Fruit fly (Drosophila melanogaster) whole organism, embryonic: Measurements from ENCODE around the gene CG13029.

Experiments
- Asciz ChIP-seq: fragments of 200-800 bp; sonication (Bioruptor generic); optimal IDR thresholded peaks from 2 replicates; lab custom pipeline; 2017; ENCODE audit warnings: missing biosample characterization, mild to moderate bottlenecking, missing genetic modification characterization, missing genetic modification reagents
- Atf6 ChIP-seq: fragments of 200-800 bp; sonication (Bioruptor generic); IDR thresholded peaks from 2 replicates; pipeline ENCODE4 v1.3.6; 2022; ENCODE audit warnings: missing biosample characterization, missing genetic modification characterization
- CG10209 ChIP-seq: fragments of 200-800 bp; sonication (Bioruptor generic); optimal IDR thresholded peaks from 3 replicates; lab custom pipeline; 2017; ENCODE audit warnings: missing biosample characterization, mild to moderate bottlenecking, missing genetic modification characterization, missing genetic modification reagents
- CG10543 ChIP-seq: fragments of 200-800 bp; sonication (Bioruptor generic); optimal IDR thresholded peaks from 3 replicates; lab custom pipeline; 2017; ENCODE audit warnings: missing biosample characterization, mild to moderate bottlenecking, missing genetic modification characterization, moderate library complexity
- CG12155 ChIP-seq: fragments of 200-800 bp; sonication (Bioruptor generic); optimal IDR thresholded peaks from 3 replicates; lab custom pipeline; 2016; ENCODE audit warnings: missing biosample characterization, missing genetic modification characterization
- CG12659 ChIP-seq: fragments of 200-800 bp; sonication (Bioruptor generic); optimal IDR thresholded peaks from 3 replicates; lab custom pipeline; 2017; ENCODE audit warnings: mild to moderate bottlenecking, missing biosample characterization, missing genetic modification reagents, missing genetic modification characterization
- CG13424 ChIP-seq: fragments of 200-800 bp; sonication (Bioruptor generic); optimal IDR thresholded peaks from 2 replicates; lab custom pipeline; 2019; ENCODE audit warnings: missing biosample characterization, mild to moderate bottlenecking, missing genetic modification characterization, moderate library complexity
- CG15479 ChIP-seq: fragments of 200-800 bp; sonication (Bioruptor generic); optimal IDR thresholded peaks from 3 replicates; lab custom pipeline; 2019; ENCODE audit warnings: missing biosample characterization, mild to moderate bottlenecking, missing genetic modification characterization, moderate library complexity
- CG15696 ChIP-seq: fragments of 200-800 bp; sonication (Bioruptor generic); optimal IDR thresholded peaks from 2 replicates; lab custom pipeline; 2019; ENCODE audit warnings: missing biosample characterization, mild to moderate bottlenecking, missing genetic modification characterization, moderate library complexity
- CG1603 ChIP-seq: fragments of 200-800 bp; sonication (Bioruptor generic); optimal IDR thresholded peaks from 2 replicates; lab custom pipeline; 2019; ENCODE audit warnings: missing biosample characterization, mild to moderate bottlenecking, missing genetic modification characterization, moderate library complexity
- CG1647 ChIP-seq: fragments of 200-800 bp; sonication (Bioruptor generic); optimal IDR thresholded peaks from 3 replicates; lab custom pipeline; 2016; ENCODE audit warnings: missing biosample characterization, missing genetic modification characterization
- CG16863 ChIP-seq: fragments of 200-800 bp; sonication (Bioruptor generic); optimal IDR thresholded peaks from 3 replicates; lab custom pipeline; 2016; ENCODE audit warnings: missing biosample characterization, missing genetic modification characterization
- CG17385 ChIP-seq: fragments of 200-800 bp; sonication (Bioruptor generic); optimal IDR thresholded peaks from 3 replicates; lab custom pipeline; 2018; ENCODE audit warnings: missing biosample characterization, mild to moderate bottlenecking, missing genetic modification characterization
- CG2116 ChIP-seq: fragments of 200-800 bp; sonication (Bioruptor generic); optimal IDR thresholded peaks from 3 replicates; lab custom pipeline; 2018; ENCODE audit warnings: missing biosample characterization, mild to moderate bottlenecking, missing genetic modification characterization
- CG2202 ChIP-seq: fragments of 200-800 bp; sonication (Bioruptor generic); optimal IDR thresholded peaks from 2 replicates; lab custom pipeline; 2018; ENCODE audit warnings: missing biosample characterization, mild to moderate bottlenecking, missing genetic modification characterization
- CG2712 ChIP-seq: fragments of 200-800 bp; optimal IDR thresholded peaks from 3 replicates; lab custom pipeline; 2019; ENCODE audit warnings: missing biosample characterization, mild to moderate bottlenecking, missing genetic modification characterization, moderate library complexity
- CG3163 ChIP-seq: fragments of 200-800 bp; sonication (Bioruptor generic); optimal IDR thresholded peaks from 3 replicates; lab custom pipeline; 2016; ENCODE audit warnings: missing biosample characterization, missing genetic modification characterization
- CG32772 ChIP-seq: fragments of 200-800 bp; sonication (Bioruptor generic); IDR thresholded peaks from 2 replicates; pipeline ENCODE4 v1.3.6; 2022; ENCODE audit warnings: missing biosample characterization, missing genetic modification characterization
- CG33213 ChIP-seq: fragments of 200-800 bp; sonication (Bioruptor generic); optimal IDR thresholded peaks from 3 replicates; lab custom pipeline; 2016; ENCODE audit warnings: missing biosample characterization, missing genetic modification characterization
- CG4617 ChIP-seq: fragments of 200-800 bp; sonication (Bioruptor generic); optimal IDR thresholded peaks from 3 replicates; lab custom pipeline; 2016; ENCODE audit warnings: missing biosample characterization, missing genetic modification characterization, borderline replicate concordance
- CG7928 ChIP-seq: fragments of 200-800 bp; sonication (Bioruptor generic); optimal IDR thresholded peaks from 2 replicates; lab custom pipeline; 2017; ENCODE audit warnings: missing biosample characterization, mild to moderate bottlenecking, missing genetic modification characterization
- CG8281 ChIP-seq: fragments of 200-800 bp; sonication (Bioruptor generic); optimal IDR thresholded peaks from 2 replicates; lab custom pipeline; 2018; ENCODE audit warnings: missing biosample characterization, mild to moderate bottlenecking, missing genetic modification characterization, moderate library complexity
- CG8290 ChIP-seq, 3 experiments: fragments of 200-800 bp; sonication (Bioruptor generic); optimal IDR thresholded peaks; 2 replicates each; lab custom pipeline; 2016 to 2019; ENCODE audit warnings: missing biosample characterization in 3 of 3, missing genetic modification characterization in 3 of 3, mild to moderate bottlenecking in 2 of 3, moderate library complexity in 1 of 3
- CG9876 ChIP-seq: fragments of 200-800 bp; sonication (Bioruptor generic); optimal IDR thresholded peaks from 2 replicates; lab custom pipeline; 2016; ENCODE audit warnings: missing biosample characterization, missing genetic modification characterization
- ERR ChIP-seq: fragments of 200-800 bp; sonication (Bioruptor generic); optimal IDR thresholded peaks from 2 replicates; lab custom pipeline; 2016; ENCODE audit warnings: missing biosample characterization, missing genetic modification characterization
- Eip74EF ChIP-seq, 2 experiments: fragments of 200-800 bp in 1 of 2; fragments of >200 bp in 1 of 2; sonication (Bioruptor generic) in 1 of 2; optimal IDR thresholded peaks; 2 replicates each; lab custom pipeline; 2017 to 2019; ENCODE audit warnings: missing biosample characterization in 2 of 2, missing genetic modification characterization in 2 of 2, mild to moderate bottlenecking in 1 of 2, moderate library complexity in 1 of 2
- Gug ChIP-seq: fragments of 200-800 bp; sonication (Bioruptor generic); IDR thresholded peaks from 4 replicates; pipeline ENCODE4 v1.3.6; 2022; ENCODE audit warnings: missing biosample characterization, missing genetic modification characterization
- Meics ChIP-seq: fragments of 200-800 bp; sonication (Bioruptor generic); optimal IDR thresholded peaks from 2 replicates; lab custom pipeline; 2017; ENCODE audit warnings: missing biosample characterization, mild to moderate bottlenecking, missing genetic modification characterization
- Oli ChIP-seq: fragments of 200-800 bp; sonication (Bioruptor generic); optimal IDR thresholded peaks from 2 replicates; lab custom pipeline; 2018; ENCODE audit warnings: missing biosample characterization, mild to moderate bottlenecking, missing genetic modification characterization, moderate library complexity
- Opbp ChIP-seq: fragments of 200-800 bp; sonication (Bioruptor generic); IDR thresholded peaks from 3 replicates; pipeline ENCODE4 v1.3.6; 2022; ENCODE audit warnings: missing biosample characterization, missing genetic modification characterization; ENCODE audit not compliant: partially characterized antibody
- Ravus ChIP-seq: fragments of 200-800 bp; sonication (Bioruptor generic); IDR thresholded peaks from 2 replicates; pipeline ENCODE4 v1.3.6; 2022; ENCODE audit warnings: missing biosample characterization, missing genetic modification characterization
- Taf1 ChIP-seq: fragments of 200-800 bp; sonication (Bioruptor generic); IDR thresholded peaks from 2 replicates; pipeline ENCODE4 v1.3.6; 2022; ENCODE audit warnings: missing biosample characterization, missing genetic modification characterization
- Tbp ChIP-seq: fragments of >200 bp; optimal IDR thresholded peaks from 2 replicates; lab custom pipeline; 2018; ENCODE audit warnings: missing biosample characterization, missing genetic modification characterization
- bab2 ChIP-seq: fragments of 200-800 bp; sonication (Bioruptor generic); optimal IDR thresholded peaks from 2 replicates; lab custom pipeline; 2016; ENCODE audit warnings: missing biosample characterization, missing genetic modification characterization
- cwo ChIP-seq: fragments of 200-800 bp; sonication (Bioruptor generic); optimal IDR thresholded peaks from 3 replicates; lab custom pipeline; 2017; ENCODE audit warnings: missing biosample characterization, missing genetic modification characterization, mild to moderate bottlenecking, moderate library complexity, missing genetic modification reagents
- dmrt99B ChIP-seq: fragments of 200-800 bp; sonication (Bioruptor generic); optimal IDR thresholded peaks from 2 replicates; lab custom pipeline; 2018; ENCODE audit warnings: missing biosample characterization, mild to moderate bottlenecking, missing genetic modification characterization, moderate library complexity
- emc ChIP-seq: fragments of 200-800 bp; sonication (Bioruptor generic); optimal IDR thresholded peaks from 2 replicates; lab custom pipeline; 2016; ENCODE audit warnings: missing biosample characterization, missing genetic modification characterization
- maf-S ChIP-seq: fragments of 200-800 bp; sonication (Bioruptor generic); optimal IDR thresholded peaks from 2 replicates; lab custom pipeline; 2016; ENCODE audit warnings: missing biosample characterization, missing genetic modification characterization
- oc ChIP-seq: fragments of 200-800 bp; sonication (Bioruptor generic); optimal IDR thresholded peaks from 2 replicates; lab custom pipeline; 2018; ENCODE audit warnings: missing biosample characterization, mild to moderate bottlenecking, missing genetic modification characterization, moderate library complexity
- pfk ChIP-seq: fragments of 200-800 bp; sonication (Bioruptor generic); optimal IDR thresholded peaks from 2 replicates; lab custom pipeline; 2018; ENCODE audit warnings: missing biosample characterization, mild to moderate bottlenecking, missing genetic modification characterization, moderate library complexity
- pnt ChIP-seq: fragments of 200-800 bp; sonication (Bioruptor generic); optimal IDR thresholded peaks from 3 replicates; lab custom pipeline; 2016; ENCODE audit warnings: missing biosample characterization, missing genetic modification characterization
- pum ChIP-seq: fragments of 200-800 bp; sonication (Bioruptor generic); optimal IDR thresholded peaks from 2 replicates; lab custom pipeline; 2016; ENCODE audit warnings: missing biosample characterization, missing genetic modification characterization
- repo ChIP-seq: fragments of 200-800 bp; sonication (Bioruptor generic); optimal IDR thresholded peaks from 2 replicates; lab custom pipeline; 2016; ENCODE audit warnings: missing biosample characterization, missing genetic modification characterization
- scrt ChIP-seq: fragments of 200-800 bp; sonication (Bioruptor generic); optimal IDR thresholded peaks from 2 replicates; lab custom pipeline; 2018; ENCODE audit warnings: missing biosample characterization, mild to moderate bottlenecking, missing genetic modification characterization, moderate library complexity
- sna ChIP-seq: fragments of 200-800 bp; sonication (Bioruptor generic); IDR thresholded peaks from 2 replicates; pipeline ENCODE4 v1.3.6; 2022; ENCODE audit warnings: missing biosample characterization, missing genetic modification characterization; ENCODE audit not compliant: partially characterized antibody
- sr ChIP-seq: fragments of 200-800 bp; sonication (Bioruptor generic); IDR thresholded peaks from 3 replicates; pipeline ENCODE4 v1.3.6; 2022; ENCODE audit warnings: missing biosample characterization, missing genetic modification characterization
- sug ChIP-seq: fragments of 200-800 bp; optimal IDR thresholded peaks from 2 replicates; lab custom pipeline; 2019; ENCODE audit warnings: missing biosample characterization, mild to moderate bottlenecking, missing genetic modification characterization, moderate library complexity
- z ChIP-seq: fragments of 200-800 bp; sonication (Bioruptor generic); IDR thresholded peaks from 3 replicates; pipeline ENCODE4 v1.3.6; 2022; ENCODE audit warnings: missing biosample characterization, missing genetic modification characterization

CG13029 gene

dm6 chr3L:16844920-16845573 lies 15.4 kb upstream of the CG13029 start, which contains the start of the genes kud and Zcchc7 (continued):
- TF ChIP-seq CG8281 (tag; lab: Kevin White, UChicago) (no peak), oc (tag; lab: Kevin White, UChicago) (no peak), CG12659 (peak; percentile 85), pnt (GFP tag; lab: Kevin White, UChicago) (peak; percentile 15), CG13424 (peak; percentile 82), CG1603 (tag; lab: Kevin White, UChicago) (peak; percentile 28), Atf6 (GFP tag; lab: Robert Waterston, UW) (0 out of 2 replicates have a peak, but pooled peaks have one; percentile 58), bab2 (GFP tag; lab: Kevin White, UChicago) (peak; percentile 25), CG3163 (GFP tag; lab: Kevin White, UChicago) (peak; percentile 47), Eip74EF (GFP tag; optimal IDR thresholded peaks at IDR 0.05; lab: Kevin White, UChicago) (no peak), ERR (peak; percentile 32), maf-S (GFP tag; lab: Kevin White, UChicago) (peak; percentile 36), CG10209 (GFP tag; lab: Kevin White, UChicago) (peak; percentile 54), CG1647 (GFP tag; lab: Kevin White, UChicago) (peak; percentile 25), scrt (GFP tag; lab: Kevin White, UChicago) (no peak), sug (tag; lab: Kevin White, UChicago) (peak; percentile 86), repo (peak; percentile 17), pfk (GFP tag; lab: Kevin White, UChicago) (no peak), CG16863 (peak; percentile 13), CG7928 (GFP tag; lab: Kevin White, UChicago) (peak; percentile 22), CG32772 (GFP tag; lab: Robert Waterston, UW) (no peak), CG2116 (GFP tag; lab: Kevin White, UChicago) (peak; percentile 99), Gug (GFP tag; lab: Robert Waterston, UW) (no peak), Ravus (GFP tag; lab: Robert Waterston, UW) (no peak), CG10543 (GFP tag; lab: Kevin White, UChicago) (peak; percentile 86), Oli (tag; lab: Kevin White, UChicago) (peak; percentile 30), CG9876 (no peak), sna (GFP tag; lab: Robert Waterston, UW) (peak; percentile 18; the same call in 1 of the 2 replicates), Asciz (GFP tag; lab: Kevin White, UChicago) (peak; percentile 41), Tbp (GFP tag; lab: Kevin White, UChicago) (peak; percentile 70), Opbp (no peak), pum (GFP tag; lab: Kevin White, UChicago) (peak; percentile 31), sr (GFP tag; lab: Robert Waterston, UW) (no peak), CG33213 (GFP tag; lab: Kevin White, UChicago) (peak; percentile 9), CG17385 (peak; percentile 59), CG15479 (GFP tag; lab: Kevin White, UChicago) (no peak), CG15696 (tag; lab: Kevin White, UChicago) (peak; percentile 59), CG12155 (GFP tag; lab: Kevin White, UChicago) (peak; percentile 73), CG4617 (GFP tag; lab: Kevin White, UChicago) (peak; percentile 37), z (no peak), Taf1 (GFP tag; lab: Robert Waterston, UW) (no peak), Meics (GFP tag; lab: Kevin White, UChicago) (peak; percentile 71), cwo (GFP tag; lab: Kevin White, UChicago) (peak; percentile 37), dmrt99B (tag; lab: Kevin White, UChicago) (no peak), CG8290 (GFP tag; optimal IDR thresholded peaks at IDR 0.05; lab: Kevin White, UChicago) (peak; percentile 90), CG8290 (tag; optimal IDR thresholded peaks at IDR 0.05; lab: Kevin White, UChicago) (peak in 1 of 2 experiments; percentile 55), CG2202 (no peak), CG2712 (tag; lab: Kevin White, UChicago) (peak; percentile 71), emc (GFP tag; lab: Kevin White, UChicago) (no peak)
